Fruit fly (Drosophila melanogaster) whole organism, prepupa: Measurements from ENCODE around the gene hth.

Experiments
- Blimp-1 ChIP-seq: fragments of 200-800 bp; sonication (Bioruptor generic); optimal IDR thresholded peaks from 3 replicates; lab custom pipeline; 2017; ENCODE audit warnings: missing biosample characterization, missing genetic modification characterization, mild to moderate bottlenecking, moderate library complexity, missing genetic modification reagents
- CG10631 ChIP-seq: fragments of 200-800 bp; sonication (Bioruptor generic); optimal IDR thresholded peaks from 2 replicates; lab custom pipeline; 2016; ENCODE audit warnings: missing biosample characterization, missing genetic modification characterization
- CG10669 ChIP-seq: fragments of 200-800 bp; sonication (Bioruptor generic); optimal IDR thresholded peaks from 3 replicates; lab custom pipeline; 2018; ENCODE audit warnings: missing biosample characterization, mild to moderate bottlenecking, missing genetic modification characterization, moderate library complexity
- CG11294 ChIP-seq: fragments of 200-800 bp; sonication (Bioruptor generic); IDR thresholded peaks from 2 replicates; pipeline ENCODE4 v1.3.6; 2022; ENCODE audit warnings: missing biosample characterization, missing genetic modification characterization
- CG15336 ChIP-seq: fragments of 200-800 bp; sonication (Bioruptor generic); IDR thresholded peaks from 2 replicates; pipeline ENCODE4 v1.3.6; 2022; ENCODE audit warnings: missing biosample characterization, missing genetic modification characterization
- CG1621 ChIP-seq: fragments of 200-800 bp; sonication (Bioruptor generic); optimal IDR thresholded peaks from 3 replicates; lab custom pipeline; 2018; ENCODE audit warnings: missing biosample characterization, mild to moderate bottlenecking, missing genetic modification characterization
- CG16779 ChIP-seq: fragments of 200-800 bp; sonication (Bioruptor generic); optimal IDR thresholded peaks from 3 replicates; lab custom pipeline; 2017; ENCODE audit warnings: missing biosample characterization, mild to moderate bottlenecking, missing genetic modification characterization
- CG31627 ChIP-seq: fragments of 200-800 bp; sonication (Bioruptor generic); optimal IDR thresholded peaks from 3 replicates; lab custom pipeline; 2016; ENCODE audit warnings: missing biosample characterization, missing genetic modification characterization
- CG32006 ChIP-seq: fragments of 200-800 bp; sonication (Bioruptor generic); optimal IDR thresholded peaks from 3 replicates; lab custom pipeline; 2017; ENCODE audit warnings: missing biosample characterization, mild to moderate bottlenecking, missing genetic modification characterization
- CG34406 ChIP-seq: fragments of 200-800 bp; sonication (Bioruptor generic); optimal IDR thresholded peaks from 3 replicates; lab custom pipeline; 2016; ENCODE audit warnings: missing biosample characterization, missing genetic modification characterization
- CG3919 ChIP-seq: fragments of 200-800 bp; sonication (Bioruptor generic); optimal IDR thresholded peaks from 3 replicates; lab custom pipeline; 2016; ENCODE audit warnings: missing biosample characterization, missing genetic modification characterization
- CG6163 ChIP-seq: fragments of 200-800 bp; sonication (Bioruptor generic); IDR thresholded peaks from 3 replicates; pipeline ENCODE4 v1.3.6; 2022; ENCODE audit warnings: missing biosample characterization, missing genetic modification characterization
- CG6276 ChIP-seq: fragments of 200-800 bp; sonication (Bioruptor generic); optimal IDR thresholded peaks from 2 replicates; lab custom pipeline; 2017; ENCODE audit warnings: missing biosample characterization, mild to moderate bottlenecking, missing genetic modification characterization
- CG6792 ChIP-seq: fragments of 200-800 bp; sonication (Bioruptor generic); optimal IDR thresholded peaks from 3 replicates; lab custom pipeline; 2016; ENCODE audit warnings: missing biosample characterization, missing genetic modification characterization
- CG6808 ChIP-seq: fragments of 200-800 bp; sonication (Bioruptor generic); optimal IDR thresholded peaks from 3 replicates; lab custom pipeline; 2017; ENCODE audit warnings: missing biosample characterization, missing genetic modification characterization, mild to moderate bottlenecking, moderate library complexity, missing genetic modification reagents
- CG8632 ChIP-seq: fragments of 200-800 bp; sonication (Bioruptor generic); optimal IDR thresholded peaks from 3 replicates; lab custom pipeline; 2016; ENCODE audit warnings: missing biosample characterization, missing genetic modification characterization
- CG9139 ChIP-seq: fragments of 200-800 bp; sonication (Bioruptor generic); optimal IDR thresholded peaks from 3 replicates; lab custom pipeline; 2017; ENCODE audit warnings: missing biosample characterization, mild to moderate bottlenecking, missing genetic modification characterization
- Eip78C ChIP-seq: fragments of 200-800 bp; sonication (Bioruptor generic); peaks from one replicate; lab custom pipeline; 2016; ENCODE audit warnings: missing biosample characterization, missing genetic modification characterization
- Eip93F ChIP-seq: fragments of 200-800 bp; sonication (Bioruptor generic); optimal IDR thresholded peaks from 2 replicates; lab custom pipeline; 2016; ENCODE audit warnings: missing biosample characterization, mild to moderate bottlenecking, missing genetic modification characterization
- Ets96B ChIP-seq: fragments of 200-800 bp; optimal IDR thresholded peaks from 2 replicates; lab custom pipeline; 2019; ENCODE audit warnings: missing biosample characterization, mild to moderate bottlenecking, missing genetic modification characterization, moderate library complexity
- Gug ChIP-seq: fragments of 200-800 bp; sonication (Bioruptor generic); IDR thresholded peaks from 2 replicates; pipeline ENCODE4 v1.3.6; 2022; ENCODE audit warnings: missing biosample characterization, missing genetic modification characterization
- Hr38 ChIP-seq: sonication (Bioruptor generic); optimal IDR thresholded peaks from 2 replicates; lab custom pipeline; 2016; ENCODE audit warnings: missing biosample characterization, missing genetic modification characterization
- Hr4 ChIP-seq: fragments of 200-800 bp; sonication (Bioruptor generic); optimal IDR thresholded peaks from 3 replicates; lab custom pipeline; 2016; ENCODE audit warnings: missing biosample characterization, missing genetic modification characterization
- Lpt ChIP-seq: fragments of 200-800 bp; sonication (Bioruptor generic); optimal IDR thresholded peaks from 3 replicates; lab custom pipeline; 2016; ENCODE audit warnings: missing biosample characterization, missing genetic modification characterization
- Smox ChIP-seq: fragments of 200-800 bp; sonication (Bioruptor generic); optimal IDR thresholded peaks from 3 replicates; lab custom pipeline; 2016; ENCODE audit warnings: missing biosample characterization, missing genetic modification characterization
- Sox102F ChIP-seq: fragments of 200-800 bp; sonication (Bioruptor generic); optimal IDR thresholded peaks from 2 replicates; lab custom pipeline; 2016; ENCODE audit warnings: missing biosample characterization, mild to moderate bottlenecking, missing genetic modification characterization
- Sox15 ChIP-seq: fragments of 200-800 bp; sonication (Bioruptor generic); optimal IDR thresholded peaks from 3 replicates; lab custom pipeline; 2016; ENCODE audit warnings: missing biosample characterization, missing genetic modification characterization
- achi ChIP-seq: fragments of 200-800 bp; sonication (Bioruptor generic); optimal IDR thresholded peaks from 3 replicates; lab custom pipeline; 2016; ENCODE audit warnings: missing biosample characterization, missing genetic modification characterization
- acj6 ChIP-seq: fragments of 200-800 bp; sonication (Bioruptor generic); optimal IDR thresholded peaks from 3 replicates; lab custom pipeline; 2016; ENCODE audit warnings: missing biosample characterization, missing genetic modification characterization
- cyc ChIP-seq: fragments of 200-800 bp; sonication (Bioruptor generic); optimal IDR thresholded peaks from 3 replicates; lab custom pipeline; 2016; ENCODE audit warnings: missing biosample characterization, missing genetic modification characterization
- dac ChIP-seq: fragments of 200-800 bp; sonication (Bioruptor generic); optimal IDR thresholded peaks from 2 replicates; lab custom pipeline; 2017; ENCODE audit warnings: missing biosample characterization, mild to moderate bottlenecking, missing genetic modification characterization
- dsx ChIP-seq: fragments of 200-800 bp; optimal IDR thresholded peaks from 3 replicates; lab custom pipeline; 2019; ENCODE audit warnings: missing biosample characterization, mild to moderate bottlenecking, missing genetic modification characterization, moderate library complexity; ENCODE audit not compliant: poor library complexity, severe bottlenecking
- eg ChIP-seq: fragments of 200-800 bp; sonication (Bioruptor generic); IDR thresholded peaks from 3 replicates; pipeline ENCODE4 v1.3.6; 2022; ENCODE audit warnings: missing biosample characterization, missing genetic modification characterization
- fd59A ChIP-seq: fragments of 200-800 bp; sonication (Bioruptor generic); optimal IDR thresholded peaks from 2 replicates; lab custom pipeline; 2017; ENCODE audit warnings: missing biosample characterization, mild to moderate bottlenecking, missing genetic modification characterization, missing genetic modification reagents
- fd85E ChIP-seq: fragments of 200-800 bp; sonication (Bioruptor generic); optimal IDR thresholded peaks from 3 replicates; lab custom pipeline; 2016; ENCODE audit warnings: missing biosample characterization, missing genetic modification characterization
- lz ChIP-seq: fragments of 200-800 bp; sonication (Bioruptor generic); optimal IDR thresholded peaks from 3 replicates; lab custom pipeline; 2016; ENCODE audit warnings: missing biosample characterization, missing genetic modification characterization
- net ChIP-seq: fragments of 200-800 bp; sonication (Bioruptor generic); optimal IDR thresholded peaks from 3 replicates; lab custom pipeline; 2016; ENCODE audit warnings: missing biosample characterization, missing genetic modification characterization
- pdm3 ChIP-seq: fragments of 200-800 bp; sonication (Bioruptor generic); optimal IDR thresholded peaks from 3 replicates; lab custom pipeline; 2016; ENCODE audit warnings: missing biosample characterization, missing genetic modification characterization
- svp ChIP-seq: fragments of 200-800 bp; sonication (Bioruptor generic); peaks from one replicate; lab custom pipeline; 2016; ENCODE audit warnings: missing biosample characterization, missing genetic modification characterization
- topi ChIP-seq: fragments of 200-800 bp; sonication (Bioruptor generic); optimal IDR thresholded peaks from 3 replicates; lab custom pipeline; 2016; ENCODE audit warnings: missing biosample characterization, missing genetic modification characterization
- vri ChIP-seq: fragments of 200-800 bp; sonication (Bioruptor generic); optimal IDR thresholded peaks from 3 replicates; lab custom pipeline; 2016; ENCODE audit warnings: missing biosample characterization, mild to moderate bottlenecking, missing genetic modification characterization

The hth gene

dm6 chr3R:10641284-10641683 is 1.9 kb upstream of the hth start (continued):
- TF ChIP-seq dsx (GFP tag; lab: Kevin White, UChicago) (no peak), Hr4 (no peak), Gug (GFP tag; lab: Robert Waterston, UW) (no peak), eg (no peak), topi (peak; percentile 26), CG16779 (tag; lab: Kevin White, UChicago) (no peak), CG9139 (no peak), CG10669 (GFP tag; lab: Kevin White, UChicago) (no peak), CG11294 (GFP tag; lab: Robert Waterston, UW) (no peak), CG8632 (GFP tag; lab: Kevin White, UChicago) (peak; percentile 24), Sox15 (GFP tag; lab: Kevin White, UChicago) (no peak)

- TF ChIP-seq Ets96B (tag; lab: Kevin White, UChicago) (no peak), Smox (GFP tag; lab: Kevin White, UChicago) (no peak), fd59A (GFP tag; lab: Kevin White, UChicago) (no peak), Hr4 (no peak), Eip78C (GFP tag; lab: Kevin White, UChicago) (peak; percentile 34), net (GFP tag; lab: Kevin White, UChicago) (no peak), svp (GFP tag; lab: Kevin White, UChicago) (peak; percentile 30), CG6808 (GFP tag; lab: Kevin White, UChicago) (no peak), acj6 (GFP tag; lab: Kevin White, UChicago) (no peak), achi (GFP tag; lab: Kevin White, UChicago) (peak; percentile 55), CG3919 (GFP tag; lab: Kevin White, UChicago) (no peak), CG9139 (no peak), CG32006 (GFP tag; lab: Kevin White, UChicago) (no peak), Sox102F (GFP tag; lab: Kevin White, UChicago) (no peak), Eip93F (GFP tag; lab: Kevin White, UChicago) (no peak), CG6276 (no peak), CG6792 (GFP tag; lab: Kevin White, UChicago) (no peak), CG34406 (GFP tag; lab: Kevin White, UChicago) (no peak), CG1621 (no peak), Lpt (GFP tag; lab: Kevin White, UChicago) (no peak)
Observed at dm6 chr3R:10640552-10641266, 1.3 kb upstream of the hth start.

dm6 chr3R:10638641-10639348 is 573 bp downstream of the hth start:
- TF ChIP-seq Eip93F (GFP tag; lab: Kevin White, UChicago) (no peak), achi (GFP tag; lab: Kevin White, UChicago) (peak; percentile 81), svp (GFP tag; lab: Kevin White, UChicago) (peak; percentile 41), Blimp-1 (GFP tag; lab: Kevin White, UChicago) (no peak)
- TF ChIP-seq, all 60 proteins: peak for 2

dm6 chr3R:10636028-10636427 is 3.3 kb downstream of the hth start:
- peak; percentile 33 for TF ChIP-seq CG3919 (GFP tag; lab: Kevin White, UChicago)
- no peak for TF ChIP-seq CG9139
- no peak for TF ChIP-seq Hr38 (GFP tag; lab: Kevin White, UChicago)
- no peak for TF ChIP-seq topi
- no peak for TF ChIP-seq Hr4
- TF ChIP-seq net (GFP tag; lab: Kevin White, UChicago), result no peak
- no peak for TF ChIP-seq cyc (GFP tag; lab: Kevin White, UChicago)
- TF ChIP-seq CG6163 (GFP tag; lab: Robert Waterston, UW), result peak; percentile 50; the same call in 1 of the 3 replicates
- no peak for TF ChIP-seq fd85E (GFP tag; lab: Kevin White, UChicago)
- no peak for TF ChIP-seq acj6 (GFP tag; lab: Kevin White, UChicago)
- TF ChIP-seq Ets96B (tag; lab: Kevin White, UChicago), result peak; percentile 17
- no peak for TF ChIP-seq Gug (GFP tag; lab: Robert Waterston, UW)
- TF ChIP-seq CG6792 (GFP tag; lab: Kevin White, UChicago), result no peak
- TF ChIP-seq CG31627 (GFP tag; lab: Kevin White, UChicago), result no peak
- TF ChIP-seq dac (GFP tag; lab: Kevin White, UChicago), result no peak
- no peak for TF ChIP-seq Smox (GFP tag; lab: Kevin White, UChicago)
- TF ChIP-seq Eip93F (GFP tag; lab: Kevin White, UChicago), result no peak
- no peak for TF ChIP-seq pdm3
- TF ChIP-seq CG10631, result no peak
- TF ChIP-seq fd59A (GFP tag; lab: Kevin White, UChicago), result no peak
- no peak for TF ChIP-seq CG15336 (GFP tag; lab: Robert Waterston, UW)
- peak; percentile 4 for TF ChIP-seq CG10669 (GFP tag; lab: Kevin White, UChicago)
- no peak for TF ChIP-seq CG6276
- no peak for TF ChIP-seq Sox15 (GFP tag; lab: Kevin White, UChicago)
- TF ChIP-seq lz (GFP tag; lab: Kevin White, UChicago), result no peak
- no peak for TF ChIP-seq vri (GFP tag; lab: Kevin White, UChicago)
- no peak for TF ChIP-seq CG1621
- TF ChIP-seq dsx (GFP tag; lab: Kevin White, UChicago), result no peak
- no peak for TF ChIP-seq CG16779 (tag; lab: Kevin White, UChicago)
